Fruit fly (Drosophila melanogaster) whole organism: Measurements from ENCODE around the gene CG31279.

Experiments used
- CG8478 ChIP-seq: fragments of >200 bp; optimal IDR thresholded peaks from 2 replicates; lab custom pipeline; 2018; ENCODE audit warnings: inconsistent platforms
- psq ChIP-seq: fragments of >200 bp; optimal IDR thresholded peaks from 2 replicates; lab custom pipeline; 2017
- usp ChIP-seq: fragments of >200 bp; optimal IDR thresholded peaks from 2 replicates; lab custom pipeline; 2017; ENCODE audit warnings: missing biosample characterization, missing genetic modification characterization, mixed read lengths

DNA sequence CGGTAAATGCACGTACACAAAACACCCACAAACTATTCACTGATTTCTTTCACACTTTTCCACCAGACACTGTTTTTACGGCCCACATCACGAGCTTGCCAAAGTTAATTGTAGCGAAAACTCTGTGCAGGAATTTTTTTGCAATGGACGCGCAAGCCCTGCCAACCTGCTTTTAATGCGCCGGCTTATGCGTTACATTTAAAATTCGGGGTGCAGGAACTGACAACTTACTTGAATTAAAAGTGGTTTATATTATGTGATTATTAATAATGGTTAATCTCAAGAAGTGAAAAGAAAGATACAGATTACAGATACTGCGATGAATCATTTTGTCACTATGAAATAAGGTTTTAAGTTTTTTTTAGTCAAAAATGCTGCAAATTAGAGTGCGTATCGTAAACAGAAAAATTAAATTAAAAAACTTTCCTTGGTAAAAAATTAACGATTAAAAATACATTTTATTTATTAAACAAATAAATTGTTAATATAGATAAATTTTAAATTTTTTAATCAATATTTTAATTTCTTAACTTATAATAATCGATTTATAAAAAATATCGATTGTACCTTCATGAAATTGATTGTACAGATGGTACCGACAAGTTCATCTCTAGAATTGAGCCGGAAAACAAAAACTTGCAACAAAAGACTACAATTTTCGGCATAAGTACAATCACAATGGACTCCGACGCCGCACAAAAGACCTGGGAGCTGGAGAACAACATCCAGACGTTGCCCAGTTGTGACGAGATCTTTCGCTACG, 39.2 kb downstream of the CG31279 start, which contains the start of the genes CG42232 and CSN5:
- no peak for TF ChIP-seq psq
- TF ChIP-seq usp (GFP tag; lab: Kevin White, UChicago) = no peak
- no peak for TF ChIP-seq CG8478 (lab: Kevin White, UChicago)
